Worm (Caenorhabditis elegans) whole organism, L2 larva: ENCODE results near the gene pqn-71.

Experiments used
- Y55F3AM.14 ChIP-seq: fragments of 200-800 bp; sonication (Bioruptor generic); optimal IDR thresholded peaks from 2 replicates; lab custom pipeline; 2018; ENCODE audit warnings: mild to moderate bottlenecking, missing genetic modification characterization, missing compliant biosample characterization
- alr-1 ChIP-seq: fragments of 150-350 bp; optimal IDR thresholded peaks from 2 replicates; lab custom pipeline; 2014; ENCODE audit warnings: missing biosample characterization, missing genetic modification characterization
- ama-1 ChIP-seq: fragments of 150-350 bp; optimal IDR thresholded peaks from 2 replicates; lab custom pipeline; 2018; ENCODE audit warnings: inconsistent platforms
- dmd-4 ChIP-seq: sonication (generic microtip); optimal IDR thresholded peaks from 2 replicates; lab custom pipeline; 2017; ENCODE audit warnings: missing biosample characterization, missing genetic modification characterization
- egl-27 ChIP-seq: sonication (generic microtip); optimal IDR thresholded peaks from 3 replicates; lab custom pipeline; 2017; ENCODE audit warnings: missing biosample characterization, missing genetic modification reagents, missing genetic modification characterization
- lin-39 ChIP-seq: fragments of 150-350 bp; optimal IDR thresholded peaks from 2 replicates; lab custom pipeline; 2014; ENCODE audit warnings: missing biosample characterization, missing genetic modification reagents, missing genetic modification characterization
- lsy-2 ChIP-seq, 2 experiments: fragments of 150-350 bp in 1 of 2; sonication (generic microtip) in 1 of 2; optimal IDR thresholded peaks; 2 replicates each; lab custom pipeline; 2014 to 2017; ENCODE audit warnings: missing biosample characterization in 2 of 2, missing genetic modification characterization in 2 of 2
- mab-5 ChIP-seq: fragments of 150-350 bp; optimal IDR thresholded peaks from 2 replicates; lab custom pipeline; 2014; ENCODE audit warnings: missing biosample characterization, missing genetic modification characterization
- nhr-11 ChIP-seq: fragments of 150-350 bp; optimal IDR thresholded peaks from 2 replicates; lab custom pipeline; 2014; ENCODE audit warnings: missing biosample characterization, missing genetic modification characterization
- nhr-23 ChIP-seq: fragments of 150-350 bp; optimal IDR thresholded peaks from 2 replicates; lab custom pipeline; 2014; ENCODE audit warnings: missing biosample characterization, missing genetic modification reagents, missing genetic modification characterization
- snpc-4 ChIP-seq: fragments of 150-350 bp; optimal IDR thresholded peaks from 2 replicates; lab custom pipeline; 2014; ENCODE audit warnings: missing biosample characterization, missing genetic modification characterization

DNA sequence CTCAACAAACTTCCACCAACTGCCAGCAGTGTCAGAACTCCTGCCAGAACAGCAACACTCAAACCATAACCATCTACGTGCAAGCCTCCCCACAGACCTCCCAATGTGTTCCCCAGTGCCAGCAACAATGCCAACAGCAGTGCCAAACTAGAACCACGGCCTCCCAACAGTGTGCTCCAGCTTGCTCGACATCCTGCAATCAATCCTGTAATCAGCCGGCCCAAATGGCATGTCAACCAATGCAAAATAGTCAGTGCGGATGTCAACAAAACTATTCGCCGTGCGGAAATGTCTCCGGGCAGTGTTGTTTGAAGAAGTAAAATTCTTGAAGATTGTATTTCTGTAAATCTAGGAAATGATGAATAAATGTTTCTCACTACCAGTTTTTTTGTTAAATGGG is 1.2 kb downstream of the pqn-71 start:
- no peak for TF ChIP-seq lsy-2 (tag; optimal IDR thresholded peaks at IDR 0.05; lab: Kevin White, UChicago)
- no peak for TF ChIP-seq Y55F3AM.14 (GFP tag; lab: Kevin White, UChicago)
- no peak for TF ChIP-seq snpc-4 (tag; lab: Kevin White, UChicago)
- TF ChIP-seq nhr-23, result no peak
- TF ChIP-seq mab-5 (tag; lab: Kevin White, UChicago), result no peak
- TF ChIP-seq alr-1, result no peak
- TF ChIP-seq lin-39, result no peak
- TF ChIP-seq nhr-11 (tag; lab: Kevin White, UChicago), result no peak
- TF ChIP-seq egl-27 (tag; lab: Kevin White, UChicago), result no peak
- no peak for TF ChIP-seq dmd-4 (tag; lab: Kevin White, UChicago)
- no peak for TF ChIP-seq ama-1 (lab: Kevin White, UChicago)
